In the genomic region with DNA sequence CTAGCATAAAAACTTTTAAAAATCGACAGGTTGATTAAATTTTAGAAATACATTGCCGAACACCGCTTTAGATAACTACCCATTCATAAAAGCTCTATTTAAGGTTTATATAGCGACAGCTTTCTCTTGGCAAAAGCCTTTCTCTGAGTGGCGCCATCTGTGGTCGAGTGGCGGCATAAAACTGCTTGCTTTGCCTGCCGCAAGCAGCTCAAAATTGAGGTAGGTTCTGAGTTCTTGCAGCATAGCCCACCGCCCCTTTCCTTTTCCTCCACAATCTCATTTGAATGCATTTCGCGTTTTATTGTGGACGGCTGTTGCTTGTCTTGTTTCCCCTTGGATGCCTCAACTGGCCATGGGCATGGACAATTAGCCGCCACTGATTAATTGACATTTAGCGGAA, we compare ENCODE assay signal across 1 fruit fly cellular context.
A peak's percentile ranks its signal among the peaks of the same experiment; 100 is the strongest.
TF ChIP-seq lines count a peak whose summit lies in the region.

No protein-coding gene starts in this region.

TF ChIP-seq in whole organism, embryonic, 481 proteins besides CTCF, POLR2A, EP300 and RAD21 (continued from another document and continues in another):
- TF ChIP-seq dpn (GFP tag; optimal IDR thresholded peaks at IDR 0.05; lab: Kevin White, UChicago) = peak; percentile 50 to 76
- TF ChIP-seq wdn (GFP tag; IDR thresholded peaks at IDR 0.05; lab: Robert Waterston, UW) = peak; percentile 25; the same call in 1 of the 2 replicates
- TF ChIP-seq CG34422 (GFP tag; IDR thresholded peaks at IDR 0.05; lab: Robert Waterston, UW) = peak; percentile 61; the same call in 2 of the 3 replicates
- peak; percentile 39 for TF ChIP-seq vfl (GFP tag; optimal IDR thresholded peaks at IDR 0.05; lab: Kevin White, UChicago)
- no peak for TF ChIP-seq klu (GFP tag; IDR thresholded peaks at IDR 0.05; lab: Robert Waterston, UW)
- TF ChIP-seq CG12659 (GFP tag; optimal IDR thresholded peaks at IDR 0.05; lab: Kevin White, UChicago) = peak; percentile 30
- no peak for TF ChIP-seq sd (tag; optimal IDR thresholded peaks at IDR 0.05; lab: Kevin White, UChicago)
- TF ChIP-seq Nf-YA (GFP tag; IDR thresholded peaks at IDR 0.05; lab: Robert Waterston, UW) = no peak
- no peak for TF ChIP-seq kah (GFP tag; optimal IDR thresholded peaks at IDR 0.05; lab: Kevin White, UChicago)
- peak; percentile 69 for TF ChIP-seq CG13424 (tag; optimal IDR thresholded peaks at IDR 0.05; lab: Kevin White, UChicago)
- TF ChIP-seq CG2120 (GFP tag; optimal IDR thresholded peaks at IDR 0.05; lab: Kevin White, UChicago) = peak; percentile 40
- TF ChIP-seq dmrt11E (tag; optimal IDR thresholded peaks at IDR 0.05; lab: Kevin White, UChicago) = peak; percentile 23
- TF ChIP-seq ash1 (GFP tag; optimal IDR thresholded peaks at IDR 0.05; lab: Kevin White, UChicago) = no peak
- TF ChIP-seq sima (GFP tag; optimal IDR thresholded peaks at IDR 0.05; lab: Kevin White, UChicago) = no peak
- TF ChIP-seq bsh (GFP tag; optimal IDR thresholded peaks at IDR 0.05; lab: Kevin White, UChicago) = peak in 1 of 2 experiments; percentile 69
- peak; percentile 7 for TF ChIP-seq CG8290 (GFP tag; optimal IDR thresholded peaks at IDR 0.05; lab: Kevin White, UChicago)
- peak; percentile 34 to 77 for TF ChIP-seq CG8290 (tag; optimal IDR thresholded peaks at IDR 0.05; lab: Kevin White, UChicago)
- no peak for TF ChIP-seq Drgx (GFP tag; IDR thresholded peaks at IDR 0.05; lab: Robert Waterston, UW)
- TF ChIP-seq D (optimal IDR thresholded peaks at IDR 0.05; lab: Kevin White, UChicago) = no peak
- peak; percentile 24 for TF ChIP-seq D (GFP tag; optimal IDR thresholded peaks at IDR 0.05; lab: Kevin White, UChicago)
- peak; percentile 15 for TF ChIP-seq CG8924 (tag; optimal IDR thresholded peaks at IDR 0.05; lab: Kevin White, UChicago)
- TF ChIP-seq sug (tag; optimal IDR thresholded peaks at IDR 0.05; lab: Kevin White, UChicago) = peak; percentile 48
- TF ChIP-seq ems (GFP tag; optimal IDR thresholded peaks at IDR 0.05; lab: Kevin White, UChicago) = no peak
- no peak for TF ChIP-seq NK7.1 (GFP tag; optimal IDR thresholded peaks at IDR 0.05; lab: Kevin White, UChicago)
- peak; percentile 65 to 70 for TF ChIP-seq chif (GFP tag; optimal IDR thresholded peaks at IDR 0.05; lab: Kevin White, UChicago)
- peak; percentile 25 for TF ChIP-seq CG17359 (tag; optimal IDR thresholded peaks at IDR 0.05; lab: Kevin White, UChicago)
- 0 out of 3 replicates have a peak, but pooled peaks have one; percentile 23 for TF ChIP-seq H15 (GFP tag; IDR thresholded peaks at IDR 0.05; lab: Robert Waterston, UW)
- TF ChIP-seq tap (tag; optimal IDR thresholded peaks at IDR 0.05; lab: Kevin White, UChicago) = no peak
- no peak for TF ChIP-seq sqz (GFP tag; optimal IDR thresholded peaks at IDR 0.05; lab: Kevin White, UChicago)
- peak; percentile 82 for TF ChIP-seq Rfx (GFP tag; IDR thresholded peaks at IDR 0.05; lab: Robert Waterston, UW)
- TF ChIP-seq NFAT (GFP tag; IDR thresholded peaks at IDR 0.05; lab: Robert Waterston, UW) = peak; percentile 48; the same call in 1 of the 2 replicates
- peak; percentile 65 for TF ChIP-seq sob (GFP tag; IDR thresholded peaks at IDR 0.05; lab: Robert Waterston, UW)
- no peak for TF ChIP-seq Sin3A (optimal IDR thresholded peaks at IDR 0.05; lab: Kevin White, UChicago)
- peak; percentile 86 for TF ChIP-seq Ets65A (GFP tag; lab: Kevin White, UChicago)
- peak; percentile 75 for TF ChIP-seq NC2β (GFP tag; optimal IDR thresholded peaks at IDR 0.05; lab: Kevin White, UChicago)
- TF ChIP-seq CG11093 (GFP tag; IDR thresholded peaks at IDR 0.05; lab: Robert Waterston, UW) = no peak
- no peak for TF ChIP-seq CG34376 (GFP tag; optimal IDR thresholded peaks at IDR 0.05; lab: Kevin White, UChicago)
- no peak; the same call in 1 of the 2 replicates for TF ChIP-seq ap (GFP tag; IDR thresholded peaks at IDR 0.05; lab: Robert Waterston, UW)
- no peak for TF ChIP-seq CG10565 (GFP tag; optimal IDR thresholded peaks at IDR 0.05; lab: Kevin White, UChicago)
- TF ChIP-seq Lpt (GFP tag; optimal IDR thresholded peaks at IDR 0.05; lab: Kevin White, UChicago) = no peak
- peak; percentile 33; the same call in 1 of the 2 replicates for TF ChIP-seq Bgb (GFP tag; IDR thresholded peaks at IDR 0.05; lab: Robert Waterston, UW; ENCODE audit: partially characterized antibody)
- no peak for TF ChIP-seq CG10321 (GFP tag; IDR thresholded peaks at IDR 0.05; lab: Robert Waterston, UW)
- TF ChIP-seq CG8765 (GFP tag; IDR thresholded peaks at IDR 0.05; lab: Robert Waterston, UW) = no peak
- peak; percentile 32 for TF ChIP-seq E2f2 (GFP tag; IDR thresholded peaks at IDR 0.05; lab: Robert Waterston, UW)
- TF ChIP-seq CG31388 (GFP tag; optimal IDR thresholded peaks at IDR 0.05; lab: Kevin White, UChicago) = no peak
- TF ChIP-seq fu2 (GFP tag; optimal IDR thresholded peaks at IDR 0.05; lab: Kevin White, UChicago) = peak; percentile 19
- TF ChIP-seq CrebB (tag; optimal IDR thresholded peaks at IDR 0.05; lab: Kevin White, UChicago) = peak; percentile 33
- peak; percentile 50 for TF ChIP-seq gem (tag; optimal IDR thresholded peaks at IDR 0.05; lab: Kevin White, UChicago)
- TF ChIP-seq CG13775 (GFP tag; optimal IDR thresholded peaks at IDR 0.05; lab: Kevin White, UChicago) = peak; percentile 63
- TF ChIP-seq pb (GFP tag; optimal IDR thresholded peaks at IDR 0.05; lab: Kevin White, UChicago) = peak; percentile 42
- no peak for TF ChIP-seq CG12071 (GFP tag; optimal IDR thresholded peaks at IDR 0.05; lab: Kevin White, UChicago)
- TF ChIP-seq da (GFP tag; optimal IDR thresholded peaks at IDR 0.05; lab: Kevin White, UChicago) = peak; percentile 52
- TF ChIP-seq Fer1 (GFP tag; optimal IDR thresholded peaks at IDR 0.05; lab: Kevin White, UChicago) = peak; percentile 4
- peak; percentile 39 for TF ChIP-seq CG8388 (GFP tag; optimal IDR thresholded peaks at IDR 0.05; lab: Kevin White, UChicago)
- no peak for TF ChIP-seq Taf1 (GFP tag; IDR thresholded peaks at IDR 0.05; lab: Robert Waterston, UW)
- no peak for TF ChIP-seq pan (optimal IDR thresholded peaks at IDR 0.05; lab: Kevin White, UChicago)
- TF ChIP-seq pan (GFP tag; optimal IDR thresholded peaks at IDR 0.05 in 1 of 2, IDR thresholded peaks at IDR 0.05 in 1 of 2) = peak in 1 of 2 experiments; percentile 68
- TF ChIP-seq lmd (GFP tag; IDR thresholded peaks at IDR 0.05; lab: Robert Waterston, UW) = peak; percentile 52
- TF ChIP-seq ro (GFP tag; IDR thresholded peaks at IDR 0.05; lab: Robert Waterston, UW) = 0 out of 2 replicates have a peak, but pooled peaks have one; percentile 8
- peak; percentile 59 for TF ChIP-seq dm (GFP tag; optimal IDR thresholded peaks at IDR 0.05; lab: Kevin White, UChicago)
- no peak for TF ChIP-seq E2f1 (GFP tag; IDR thresholded peaks at IDR 0.05; lab: Robert Waterston, UW)
- no peak for TF ChIP-seq Trl (optimal IDR thresholded peaks at IDR 0.05; lab: Kevin White, UChicago)
- peak; percentile 57 for TF ChIP-seq Trl (GFP tag; optimal IDR thresholded peaks at IDR 0.05; lab: Kevin White, UChicago)
- peak; percentile 62 for TF ChIP-seq CG15601 (tag; optimal IDR thresholded peaks at IDR 0.05; lab: Kevin White, UChicago)
- no peak for TF ChIP-seq CG4404 (GFP tag; IDR thresholded peaks at IDR 0.05; lab: Robert Waterston, UW)
- TF ChIP-seq cato (GFP tag; optimal IDR thresholded peaks at IDR 0.05; lab: Kevin White, UChicago; ENCODE audit: borderline replicate concordance) = peak; percentile 37
- peak; percentile 54 for TF ChIP-seq Atf6 (GFP tag; IDR thresholded peaks at IDR 0.05; lab: Robert Waterston, UW)
- no peak for TF ChIP-seq Neu2 (GFP tag; optimal IDR thresholded peaks at IDR 0.05; lab: Kevin White, UChicago; ENCODE audit: borderline replicate concordance)
- TF ChIP-seq unc-4 (GFP tag; IDR thresholded peaks at IDR 0.05; lab: Robert Waterston, UW; ENCODE audit: partially characterized antibody) = no peak
- peak; percentile 3 for TF ChIP-seq HHEX (GFP tag; optimal IDR thresholded peaks at IDR 0.05; lab: Kevin White, UChicago)
- no peak for TF ChIP-seq Deaf1 (tag; optimal IDR thresholded peaks at IDR 0.05; lab: Kevin White, UChicago)
- peak; percentile 23 for TF ChIP-seq CG4820 (GFP tag; optimal IDR thresholded peaks at IDR 0.05; lab: Kevin White, UChicago)
- no peak for TF ChIP-seq salm (tag; optimal IDR thresholded peaks at IDR 0.05; lab: Kevin White, UChicago)
- peak; percentile 57 for TF ChIP-seq B-H2 (GFP tag; optimal IDR thresholded peaks at IDR 0.05; lab: Kevin White, UChicago)
- peak; percentile 71 for TF ChIP-seq CG2875 (GFP tag; optimal IDR thresholded peaks at IDR 0.05; lab: Kevin White, UChicago)
- peak; percentile 61; the same call in 2 of the 3 replicates for TF ChIP-seq otp (GFP tag; IDR thresholded peaks at IDR 0.05; lab: Robert Waterston, UW)
- TF ChIP-seq ATbp (GFP tag; optimal IDR thresholded peaks at IDR 0.05; lab: Kevin White, UChicago) = peak; percentile 72
- peak; percentile 54 for TF ChIP-seq CG10543 (GFP tag; optimal IDR thresholded peaks at IDR 0.05; lab: Kevin White, UChicago)
- TF ChIP-seq CG4360 (GFP tag; IDR thresholded peaks at IDR 0.05; lab: Robert Waterston, UW) = no peak
- no peak for TF ChIP-seq yki (optimal IDR thresholded peaks at IDR 0.05; lab: Kevin White, UChicago)
- no peak for TF ChIP-seq Sry-β (GFP tag; optimal IDR thresholded peaks at IDR 0.05; lab: Kevin White, UChicago)
- TF ChIP-seq CG30431 (GFP tag; optimal IDR thresholded peaks at IDR 0.05; lab: Kevin White, UChicago) = peak; percentile 70
- no peak for TF ChIP-seq CG10267 (tag; optimal IDR thresholded peaks at IDR 0.05; lab: Kevin White, UChicago)
- TF ChIP-seq ttk (GFP tag; IDR thresholded peaks at IDR 0.05; lab: Robert Waterston, UW) = peak; percentile 56
- TF ChIP-seq HmgD (GFP tag; optimal IDR thresholded peaks at IDR 0.05; lab: Kevin White, UChicago) = peak; percentile 74
- peak; percentile 77 for TF ChIP-seq onecut (GFP tag; IDR thresholded peaks at IDR 0.05; lab: Robert Waterston, UW)
- peak; percentile 50 for TF ChIP-seq CG10959 (GFP tag; IDR thresholded peaks at IDR 0.05; lab: Robert Waterston, UW)
- TF ChIP-seq toy (GFP tag; IDR thresholded peaks at IDR 0.05; lab: Robert Waterston, UW) = peak; percentile 42; the same call in 1 of the 2 replicates
- no peak for TF ChIP-seq nom (GFP tag; optimal IDR thresholded peaks at IDR 0.05; lab: Kevin White, UChicago)
- peak; percentile 70 for TF ChIP-seq CG8089 (GFP tag; optimal IDR thresholded peaks at IDR 0.05; lab: Kevin White, UChicago)
- TF ChIP-seq repo (GFP tag; optimal IDR thresholded peaks at IDR 0.05; lab: Kevin White, UChicago) = no peak
- no peak for TF ChIP-seq cwo (GFP tag; optimal IDR thresholded peaks at IDR 0.05; lab: Kevin White, UChicago)
- TF ChIP-seq CG3065 (GFP tag; optimal IDR thresholded peaks at IDR 0.05; lab: Kevin White, UChicago) = peak; percentile 20
- no peak for TF ChIP-seq esg (GFP tag; conservative IDR thresholded peaks at IDR 0.05; lab: Robert Waterston, UW)
- no peak for TF ChIP-seq cg (GFP tag; optimal IDR thresholded peaks at IDR 0.05; lab: Kevin White, UChicago)
- TF ChIP-seq lbe (GFP tag; optimal IDR thresholded peaks at IDR 0.05; lab: Kevin White, UChicago) = no peak
- no peak for TF ChIP-seq CG1832 (GFP tag; optimal IDR thresholded peaks at IDR 0.05; lab: Kevin White, UChicago)
- TF ChIP-seq CG15514 (GFP tag; optimal IDR thresholded peaks at IDR 0.05; lab: Kevin White, UChicago) = peak; percentile 9
- no peak for TF ChIP-seq pros (GFP tag; optimal IDR thresholded peaks at IDR 0.05; lab: Kevin White, UChicago)
- TF ChIP-seq CG7839 (tag; optimal IDR thresholded peaks at IDR 0.05; lab: Kevin White, UChicago) = no peak
- peak; percentile 73 for TF ChIP-seq CG13624 (GFP tag; optimal IDR thresholded peaks at IDR 0.05; lab: Kevin White, UChicago)
- TF ChIP-seq CG18619 (GFP tag; optimal IDR thresholded peaks at IDR 0.05; lab: Kevin White, UChicago) = peak; percentile 76
- no peak for TF ChIP-seq CG7745 (tag; optimal IDR thresholded peaks at IDR 0.05; lab: Kevin White, UChicago)
- TF ChIP-seq zf30C (GFP tag; optimal IDR thresholded peaks at IDR 0.05; lab: Kevin White, UChicago) = no peak
- TF ChIP-seq CG42726 (GFP tag; IDR thresholded peaks at IDR 0.05; lab: Robert Waterston, UW; ENCODE audit: partially characterized antibody) = peak; percentile 55; the same call in 1 of the 2 replicates
- no peak for TF ChIP-seq bigmax (GFP tag; optimal IDR thresholded peaks at IDR 0.05; lab: Kevin White, UChicago)
- no peak for TF ChIP-seq CG6254 (GFP tag; optimal IDR thresholded peaks at IDR 0.05; lab: Kevin White, UChicago)
- TF ChIP-seq Bdp1 (GFP tag; optimal IDR thresholded peaks at IDR 0.05; lab: Kevin White, UChicago) = peak; percentile 70
- TF ChIP-seq CG1603 (tag; optimal IDR thresholded peaks at IDR 0.05; lab: Kevin White, UChicago) = peak; percentile 72
- peak; percentile 64 for TF ChIP-seq Hsf (GFP tag; optimal IDR thresholded peaks at IDR 0.05; lab: Kevin White, UChicago)
- no peak for TF ChIP-seq ERR (GFP tag; optimal IDR thresholded peaks at IDR 0.05; lab: Kevin White, UChicago)
- peak; percentile 12 for TF ChIP-seq ind (GFP tag; optimal IDR thresholded peaks at IDR 0.05; lab: Kevin White, UChicago)
- TF ChIP-seq Dref (GFP tag; IDR thresholded peaks at IDR 0.05; lab: Robert Waterston, UW) = no peak
- 0 out of 2 replicates have a peak, but pooled peaks have one; percentile 13 for TF ChIP-seq ato (GFP tag; IDR thresholded peaks at IDR 0.05; lab: Robert Waterston, UW; ENCODE audit: partially characterized antibody)
- no peak for TF ChIP-seq Dp (GFP tag; optimal IDR thresholded peaks at IDR 0.05; lab: Kevin White, UChicago)
- no peak for TF ChIP-seq h (optimal IDR thresholded peaks at IDR 0.05; lab: Kevin White, UChicago)
- TF ChIP-seq CG32532 (GFP tag; IDR thresholded peaks at IDR 0.05; lab: Robert Waterston, UW) = peak; percentile 74
- no peak for TF ChIP-seq zen (tag; optimal IDR thresholded peaks at IDR 0.05; lab: Kevin White, UChicago)
- TF ChIP-seq CG8944 (GFP tag; optimal IDR thresholded peaks at IDR 0.05; lab: Kevin White, UChicago) = peak; percentile 67
- no peak for TF ChIP-seq HLH4C (GFP tag; IDR thresholded peaks at IDR 0.05; lab: Robert Waterston, UW; ENCODE audit: partially characterized antibody)
- no peak for TF ChIP-seq hth (optimal IDR thresholded peaks at IDR 0.05; lab: Kevin White, UChicago)
- TF ChIP-seq usp (GFP tag; optimal IDR thresholded peaks at IDR 0.05; lab: Kevin White, UChicago) = no peak
- TF ChIP-seq CG11398 (GFP tag; optimal IDR thresholded peaks at IDR 0.05; lab: Kevin White, UChicago) = peak; percentile 48
- TF ChIP-seq kni (GFP tag; optimal IDR thresholded peaks at IDR 0.05; lab: Kevin White, UChicago) = no peak
- no peak for TF ChIP-seq Dip2 (GFP tag; IDR thresholded peaks at IDR 0.05; lab: Robert Waterston, UW)
- TF ChIP-seq CG10366 (GFP tag; IDR thresholded peaks at IDR 0.05; lab: Robert Waterston, UW) = peak; percentile 59
- TF ChIP-seq Lim3 (GFP tag; IDR thresholded peaks at IDR 0.05; lab: Robert Waterston, UW) = no peak
